Worm (Caenorhabditis elegans) whole organism, late embryonic: ENCODE measurements around the gene szy-20.

Experiments
- C08G9.2 ChIP-seq: sonication (generic microtip); optimal IDR thresholded peaks from 2 replicates; lab custom pipeline; 2016; ENCODE audit warnings: mild to moderate bottlenecking, missing genetic modification characterization, moderate library complexity, missing compliant biosample characterization
- C38D4.7 ChIP-seq: fragments of 200-800 bp; sonication (Bioruptor generic); optimal IDR thresholded peaks from 2 replicates; lab custom pipeline; 2018; ENCODE audit warnings: mild to moderate bottlenecking, missing genetic modification characterization, moderate library complexity, missing compliant biosample characterization
- K02D7.2 ChIP-seq: sonication (generic microtip); optimal IDR thresholded peaks from 2 replicates; lab custom pipeline; 2017; ENCODE audit warnings: mild to moderate bottlenecking, missing genetic modification characterization, missing compliant biosample characterization
- T23F11.4 ChIP-seq: fragments of 200-800 bp; sonication (Bioruptor generic); optimal IDR thresholded peaks from 2 replicates; lab custom pipeline; 2018; ENCODE audit warnings: mild to moderate bottlenecking, missing genetic modification characterization, missing compliant biosample characterization
- Y22D7AL.16 ChIP-seq: sonication (generic microtip); optimal IDR thresholded peaks from 2 replicates; lab custom pipeline; 2016; ENCODE audit warnings: missing genetic modification characterization, missing compliant biosample characterization
- ahr-1 ChIP-seq: sonication (generic microtip); optimal IDR thresholded peaks from 2 replicates; lab custom pipeline; 2016; ENCODE audit warnings: missing genetic modification characterization, missing compliant biosample characterization
- ceh-18 ChIP-seq: sonication (generic microtip); optimal IDR thresholded peaks from 2 replicates; lab custom pipeline; 2016; ENCODE audit warnings: missing genetic modification characterization, missing compliant biosample characterization
- ceh-19 ChIP-seq: fragments of 200-800 bp; sonication (Bioruptor generic); optimal IDR thresholded peaks from 2 replicates; lab custom pipeline; 2018; ENCODE audit warnings: mild to moderate bottlenecking, missing genetic modification characterization, missing compliant biosample characterization
- ceh-2 ChIP-seq: sonication (generic microtip); optimal IDR thresholded peaks from 2 replicates; lab custom pipeline; 2016; ENCODE audit warnings: missing genotype, missing genetic modification characterization, missing compliant biosample characterization
- ceh-22 ChIP-seq: sonication (generic microtip); optimal IDR thresholded peaks from 2 replicates; lab custom pipeline; 2017; ENCODE audit warnings: missing biosample characterization, missing genetic modification characterization
- ceh-24 ChIP-seq: sonication (generic microtip); optimal IDR thresholded peaks from 2 replicates; lab custom pipeline; 2016; ENCODE audit warnings: mild to moderate bottlenecking, missing genetic modification characterization, missing compliant biosample characterization
- ceh-30 ChIP-seq: fragments of 150-350 bp; optimal IDR thresholded peaks from 2 replicates; lab custom pipeline; 2014; ENCODE audit warnings: missing biosample characterization, missing genetic modification characterization
- ceh-34 ChIP-seq: sonication (generic microtip); optimal IDR thresholded peaks from 2 replicates; lab custom pipeline; 2016; ENCODE audit warnings: mild to moderate bottlenecking, missing genetic modification characterization, missing compliant biosample characterization
- ceh-45 ChIP-seq: fragments of 200-800 bp; sonication (Bioruptor generic); IDR thresholded peaks from 2 replicates; pipeline ENCODE4 v1.3.6; 2022; ENCODE audit warnings: missing genetic modification reagents, missing genetic modification characterization, missing compliant biosample characterization
- ceh-48 ChIP-seq: sonication (generic microtip); optimal IDR thresholded peaks from 2 replicates; lab custom pipeline; 2016; ENCODE audit warnings: missing genetic modification characterization, inconsistent platforms, missing compliant biosample characterization
- ceh-6 ChIP-seq: fragments of 200-800 bp; sonication (Bioruptor generic); optimal IDR thresholded peaks from 2 replicates; lab custom pipeline; 2018; ENCODE audit warnings: mild to moderate bottlenecking, missing genetic modification characterization, missing compliant biosample characterization
- dmd-4 ChIP-seq: sonication (generic microtip); optimal IDR thresholded peaks from 2 replicates; lab custom pipeline; 2016; ENCODE audit warnings: borderline replicate concordance, missing genetic modification characterization, missing compliant biosample characterization
- ets-4 ChIP-seq: sonication (generic microtip); optimal IDR thresholded peaks from 2 replicates; lab custom pipeline; 2016; ENCODE audit warnings: missing genetic modification characterization, missing compliant biosample characterization
- eyg-1 ChIP-seq: sonication (generic microtip); optimal IDR thresholded peaks from 2 replicates; lab custom pipeline; 2016; ENCODE audit warnings: missing genotype, missing genetic modification characterization, missing compliant biosample characterization
- hlh-13 ChIP-seq: fragments of 200-800 bp; sonication (Bioruptor generic); optimal IDR thresholded peaks from 2 replicates; lab custom pipeline; 2018; ENCODE audit warnings: mild to moderate bottlenecking, missing genetic modification characterization, missing compliant biosample characterization
- hlh-30 ChIP-seq: sonication (generic microtip); optimal IDR thresholded peaks from 2 replicates; lab custom pipeline; 2017; ENCODE audit warnings: antibody characterized with exemption, missing genetic modification characterization, missing compliant biosample characterization; ENCODE audit not compliant: insufficient read depth
- hlh-6 ChIP-seq: sonication (generic microtip); optimal IDR thresholded peaks from 2 replicates; lab custom pipeline; 2016; ENCODE audit warnings: missing genotype, missing genetic modification characterization, missing compliant biosample characterization
- hlh-8 ChIP-seq: sonication (generic microtip); optimal IDR thresholded peaks from 2 replicates; lab custom pipeline; 2016; ENCODE audit warnings: missing genotype, missing genetic modification characterization, missing compliant biosample characterization
- lim-6 ChIP-seq: sonication (generic microtip); optimal IDR thresholded peaks from 2 replicates; lab custom pipeline; 2016; ENCODE audit warnings: missing genetic modification characterization, missing compliant biosample characterization
- madf-2 ChIP-seq: sonication (generic microtip); optimal IDR thresholded peaks from 2 replicates; lab custom pipeline; 2017; ENCODE audit warnings: missing genetic modification characterization, missing compliant biosample characterization
- mec-3 ChIP-seq: sonication (generic microtip); optimal IDR thresholded peaks from 2 replicates; lab custom pipeline; 2016; ENCODE audit warnings: borderline replicate concordance, missing genetic modification characterization, missing compliant biosample characterization
- nfya-1 ChIP-seq: sonication (generic microtip); optimal IDR thresholded peaks from 2 replicates; lab custom pipeline; 2017; ENCODE audit warnings: missing genetic modification characterization, mild to moderate bottlenecking, missing compliant biosample characterization, antibody characterized with exemption, moderate library complexity
- nhr-232 ChIP-seq: sonication (generic microtip); optimal IDR thresholded peaks from 2 replicates; lab custom pipeline; 2016; ENCODE audit warnings: missing genetic modification characterization, missing compliant biosample characterization
- odd-2 ChIP-seq: sonication (generic microtip); optimal IDR thresholded peaks from 2 replicates; lab custom pipeline; 2017; ENCODE audit warnings: antibody characterized with exemption, mild to moderate bottlenecking, missing genetic modification characterization, missing compliant biosample characterization
- pax-1 ChIP-seq: fragments of 150-350 bp; optimal IDR thresholded peaks from 2 replicates; lab custom pipeline; 2014; ENCODE audit warnings: missing biosample characterization, missing genetic modification characterization
- pha-2 ChIP-seq: sonication (generic microtip); optimal IDR thresholded peaks from 2 replicates; lab custom pipeline; 2017; ENCODE audit warnings: mild to moderate bottlenecking, missing genetic modification characterization, missing compliant biosample characterization
- pqm-1 ChIP-seq: sonication (generic microtip); optimal IDR thresholded peaks from 2 replicates; lab custom pipeline; 2016; ENCODE audit warnings: missing genetic modification characterization, missing compliant biosample characterization
- pros-1 ChIP-seq: fragments of 150-350 bp; optimal IDR thresholded peaks from 2 replicates; lab custom pipeline; 2014; ENCODE audit warnings: missing biosample characterization, missing genetic modification reagents, missing genetic modification characterization
- ref-2 ChIP-seq: sonication (generic microtip); optimal IDR thresholded peaks from 2 replicates; lab custom pipeline; 2016; ENCODE audit warnings: missing genetic modification characterization, missing compliant biosample characterization
- rnt-1 ChIP-seq: sonication (generic microtip); optimal IDR thresholded peaks from 2 replicates; lab custom pipeline; 2016; ENCODE audit warnings: missing genetic modification characterization, missing compliant biosample characterization
- sdc-2 ChIP-seq: sonication (generic microtip); optimal IDR thresholded peaks from 2 replicates; lab custom pipeline; 2016; ENCODE audit warnings: missing genotype, missing genetic modification characterization, missing compliant biosample characterization
- syd-9 ChIP-seq: sonication (generic microtip); optimal IDR thresholded peaks from 2 replicates; lab custom pipeline; 2016; ENCODE audit warnings: mild to moderate bottlenecking, missing genetic modification characterization, moderate library complexity, missing compliant biosample characterization
- unc-42 ChIP-seq: sonication (generic microtip); optimal IDR thresholded peaks from 2 replicates; lab custom pipeline; 2016; ENCODE audit warnings: missing genotype, missing genetic modification characterization, missing compliant biosample characterization
- unc-55 ChIP-seq: sonication (generic microtip); optimal IDR thresholded peaks from 2 replicates; lab custom pipeline; 2017; ENCODE audit warnings: missing biosample characterization, missing genetic modification reagents, missing genetic modification characterization

The szy-20 gene

ce11 chrII:8933693-8934432 is 35.3 kb downstream of the szy-20 start, which contains the start of gene T21B10.3:
Gene T21B10.3, plus strand, starts transcription at chrII:8934382.
- TF ChIP-seq ceh-24 (tag; lab: Kevin White, UChicago) (no peak), pha-2 (tag; lab: Kevin White, UChicago) (no peak), hlh-6 (tag; lab: Kevin White, UChicago) (no peak), ets-4 (no peak), rnt-1 (no peak), ceh-45 (no peak)
- TF ChIP-seq, all 69 proteins: peak for 0

ce11 chrII:8932392-8932791 is 36.7 kb downstream of the szy-20 start:
- TF ChIP-seq hlh-8 (tag; lab: Kevin White, UChicago) (no peak), ceh-19 (GFP tag; lab: Kevin White, UChicago) (no peak), odd-2 (tag; lab: Kevin White, UChicago) (no peak), hlh-30 (tag; lab: Kevin White, UChicago) (no peak), C38D4.7 (GFP tag; lab: Kevin White, UChicago) (no peak), ceh-30 (tag; lab: Kevin White, UChicago) (no peak), rnt-1 (no peak), dmd-4 (no peak), Y22D7AL.16 (tag; lab: Kevin White, UChicago) (no peak), nhr-232 (tag; lab: Kevin White, UChicago) (no peak), unc-42 (tag; lab: Kevin White, UChicago) (no peak), madf-2 (tag; lab: Kevin White, UChicago) (no peak), C08G9.2 (tag; lab: Kevin White, UChicago) (no peak), K02D7.2 (tag; lab: Kevin White, UChicago) (no peak), eyg-1 (tag; lab: Kevin White, UChicago) (no peak)

- no peak for TF ChIP-seq hlh-13
- peak; percentile 11 for TF ChIP-seq ceh-18 (tag; lab: Kevin White, UChicago)
- peak; percentile 9 for TF ChIP-seq sdc-2
- no peak for TF ChIP-seq dmd-4
- no peak for TF ChIP-seq ceh-19 (GFP tag; lab: Kevin White, UChicago)
- TF ChIP-seq unc-42 (tag; lab: Kevin White, UChicago) = peak; percentile 29
These were observed 37.6 kb downstream of the szy-20 start for ce11 chrII:8931405-8932149.

- TF ChIP-seq ref-2 (tag; lab: Kevin White, UChicago) (no peak), syd-9 (tag; lab: Kevin White, UChicago) (no peak), ceh-45 (no peak), ceh-48 (no peak), ahr-1 (no peak), pax-1 (tag; lab: Kevin White, UChicago) (no peak), lim-6 (tag; lab: Kevin White, UChicago) (no peak), T23F11.4 (GFP tag; lab: Kevin White, UChicago) (no peak), rnt-1 (no peak), mec-3 (tag; lab: Kevin White, UChicago) (no peak)
These were observed 38.4 kb downstream of the szy-20 start, which contains the start of gene enol-1 for ce11 chrII:8930763-8931162. Gene enol-1, plus strand, starts transcription at chrII:8930997.

- TF ChIP-seq lim-6 (tag; lab: Kevin White, UChicago) (no peak), ceh-34 (tag; lab: Kevin White, UChicago) (no peak), dmd-4 (no peak), C38D4.7 (GFP tag; lab: Kevin White, UChicago) (no peak), madf-2 (tag; lab: Kevin White, UChicago) (no peak), ceh-22 (tag; lab: Kevin White, UChicago) (no peak), ceh-6 (no peak), unc-55 (GFP tag; lab: Kevin White, UChicago) (no peak), pros-1 (tag; lab: Kevin White, UChicago) (no peak), hlh-13 (no peak), pqm-1 (no peak), ceh-24 (tag; lab: Kevin White, UChicago) (no peak), ahr-1 (no peak), odd-2 (tag; lab: Kevin White, UChicago) (no peak), ceh-2 (tag; lab: Kevin White, UChicago) (no peak), nfya-1 (tag; lab: Kevin White, UChicago) (no peak), ceh-48 (no peak)
These were observed 39.4 kb downstream of the szy-20 start, which contains the start of gene mrpl-50 for ce11 chrII:8929771-8930170. Gene mrpl-50, plus strand, starts transcription at chrII:8929841.
